Worm (Caenorhabditis elegans) whole organism, midembryonic: ENCODE data around the gene srh-241.

ENCODE experiments used
- T22C8.4 ChIP-seq: fragments of 200-800 bp; sonication (Bioruptor generic); IDR thresholded peaks from 2 replicates; pipeline ENCODE4 v1.3.6; 2022; ENCODE audit warnings: missing genetic modification characterization, missing compliant biosample characterization
- cog-1 ChIP-seq: sonication (generic microtip); optimal IDR thresholded peaks from 2 replicates; lab custom pipeline; 2016; ENCODE audit warnings: missing genetic modification characterization, missing compliant biosample characterization
- flt-1 ChIP-seq: fragments of 200-800 bp; sonication (Bioruptor generic); IDR thresholded peaks from 2 replicates; pipeline ENCODE4 v1.3.6; 2022; ENCODE audit warnings: missing genetic modification characterization, missing compliant biosample characterization
- klf-2 ChIP-seq: fragments of 200-800 bp; sonication (Bioruptor generic); conservative IDR thresholded peaks from 2 replicates; pipeline ENCODE4 v1.3.6; 2022; ENCODE audit warnings: missing genetic modification reagents, missing genetic modification characterization, missing compliant biosample characterization
- ref-1 ChIP-seq: fragments of 200-800 bp; sonication (Bioruptor generic); conservative IDR thresholded peaks from 2 replicates; pipeline ENCODE4 v1.3.6; 2022; ENCODE audit warnings: missing genetic modification reagents, missing genetic modification characterization, missing compliant biosample characterization
- tab-1 ChIP-seq: fragments of 200-800 bp; sonication (Bioruptor generic); IDR thresholded peaks from 2 replicates; pipeline ENCODE4 v1.3.6; 2022; ENCODE audit warnings: missing genetic modification characterization, missing compliant biosample characterization
- ztf-23 ChIP-seq: fragments of 200-800 bp; sonication (Bioruptor generic); IDR thresholded peaks from 2 replicates; pipeline ENCODE4 v1.3.6; 2022; ENCODE audit warnings: missing genetic modification reagents, missing genetic modification characterization, missing compliant biosample characterization
- ztf-29 ChIP-seq: fragments of 200-800 bp; sonication (Bioruptor generic); IDR thresholded peaks from 2 replicates; pipeline ENCODE4 v1.3.6; 2022; ENCODE audit warnings: missing genetic modification reagents, missing genetic modification characterization, missing compliant biosample characterization

- TF ChIP-seq ztf-23 (GFP tag; lab: Robert Waterston, UW) = no peak
- TF ChIP-seq klf-2 = no peak
- no peak for TF ChIP-seq T22C8.4 (GFP tag; lab: Robert Waterston, UW)
- TF ChIP-seq tab-1 (GFP tag; lab: Robert Waterston, UW) = no peak
- TF ChIP-seq ztf-29 (GFP tag; lab: Robert Waterston, UW) = no peak
- TF ChIP-seq flt-1 = no peak
- no peak for TF ChIP-seq ref-1 (GFP tag; lab: Robert Waterston, UW)
- TF ChIP-seq cog-1 (tag; lab: Kevin White, UChicago) = no peak
These were observed 6.4 kb downstream of the srh-241 start, which contains the start of gene srh-272 for ce11 chrV:2863033-2863432.
